Fruit fly (Drosophila melanogaster) whole organism, embryonic: Measurements from ENCODE around the gene rdog.

ENCODE experiments used
- B-H1 ChIP-seq: fragments of 200-800 bp; sonication (Bioruptor generic); IDR thresholded peaks from 3 replicates; pipeline ENCODE4 v1.3.6; 2022; ENCODE audit warnings: missing biosample characterization, missing genetic modification characterization
- CG11504 ChIP-seq: fragments of 200-800 bp; sonication (Bioruptor generic); optimal IDR thresholded peaks from 3 replicates; lab custom pipeline; 2019; ENCODE audit warnings: missing biosample characterization, mild to moderate bottlenecking, missing genetic modification characterization, moderate library complexity
- CG11696 ChIP-seq: fragments of 200-800 bp; sonication (Bioruptor generic); IDR thresholded peaks from 2 replicates; pipeline ENCODE4 v1.3.6; 2022; ENCODE audit warnings: missing biosample characterization, missing genetic modification characterization
- CG12071 ChIP-seq: fragments of 200-800 bp; sonication (Bioruptor generic); optimal IDR thresholded peaks from 3 replicates; lab custom pipeline; 2018; ENCODE audit warnings: missing biosample characterization, mild to moderate bottlenecking, missing genetic modification characterization
- CG12744 ChIP-seq: fragments of 200-800 bp; sonication (Bioruptor generic); optimal IDR thresholded peaks from 2 replicates; lab custom pipeline; 2016; ENCODE audit warnings: missing biosample characterization, missing genetic modification characterization
- CG1602 ChIP-seq: fragments of 200-800 bp; sonication (Bioruptor generic); optimal IDR thresholded peaks from 3 replicates; lab custom pipeline; 2016; ENCODE audit warnings: missing biosample characterization, missing genetic modification characterization
- CG17612 ChIP-seq: fragments of 200-800 bp; sonication (Bioruptor generic); IDR thresholded peaks from 2 replicates; pipeline ENCODE4 v1.3.6; 2022; ENCODE audit warnings: missing biosample characterization, missing genetic modification characterization
- CG17829 ChIP-seq: fragments of 200-800 bp; optimal IDR thresholded peaks from 2 replicates; lab custom pipeline; 2019; ENCODE audit warnings: missing biosample characterization, mild to moderate bottlenecking, missing genetic modification characterization, moderate library complexity
- CG3163 ChIP-seq: fragments of 200-800 bp; sonication (Bioruptor generic); optimal IDR thresholded peaks from 3 replicates; lab custom pipeline; 2016; ENCODE audit warnings: missing biosample characterization, missing genetic modification characterization
- CG42726 ChIP-seq: fragments of 200-800 bp; sonication (Bioruptor generic); IDR thresholded peaks from 2 replicates; pipeline ENCODE4 v1.3.6; 2022; ENCODE audit warnings: missing biosample characterization, missing genetic modification characterization; ENCODE audit not compliant: partially characterized antibody
- CG4730 ChIP-seq: fragments of 200-800 bp; sonication (Bioruptor generic); IDR thresholded peaks from 2 replicates; pipeline ENCODE4 v1.3.6; 2022; ENCODE audit warnings: missing biosample characterization, missing genetic modification characterization
- CG6175 ChIP-seq: fragments of 200-800 bp; sonication (Bioruptor generic); IDR thresholded peaks from 3 replicates; pipeline ENCODE4 v1.3.6; 2022; ENCODE audit warnings: missing biosample characterization, missing genetic modification characterization
- CG7271 ChIP-seq: fragments of 200-800 bp; sonication (Bioruptor generic); optimal IDR thresholded peaks from 2 replicates; lab custom pipeline; 2018; ENCODE audit warnings: missing biosample characterization, mild to moderate bottlenecking, missing genetic modification characterization, moderate library complexity
- CG9215 ChIP-seq: fragments of 200-800 bp; sonication (Bioruptor generic); IDR thresholded peaks from 2 replicates; pipeline ENCODE4 v1.3.6; 2022; ENCODE audit warnings: missing biosample characterization, missing genetic modification characterization
- CG9727 ChIP-seq: fragments of 200-800 bp; sonication (Bioruptor generic); optimal IDR thresholded peaks from 3 replicates; lab custom pipeline; 2017; ENCODE audit warnings: missing biosample characterization, mild to moderate bottlenecking, missing genetic modification characterization
- CrebB ChIP-seq: fragments of 200-800 bp; sonication (Bioruptor generic); optimal IDR thresholded peaks from 3 replicates; lab custom pipeline; 2018; ENCODE audit warnings: missing biosample characterization, mild to moderate bottlenecking, missing genetic modification characterization
- Dip2 ChIP-seq: fragments of 200-800 bp; sonication (Bioruptor generic); IDR thresholded peaks from 2 replicates; pipeline ENCODE4 v1.3.6; 2022; ENCODE audit warnings: missing biosample characterization, missing genetic modification characterization
- Dref ChIP-seq: fragments of 200-800 bp; sonication (Bioruptor generic); IDR thresholded peaks from 2 replicates; pipeline ENCODE4 v1.3.6; 2022; ENCODE audit warnings: missing biosample characterization, missing genetic modification characterization
- Ets97D ChIP-seq: fragments of 200-800 bp; sonication (Bioruptor generic); optimal IDR thresholded peaks from 3 replicates; lab custom pipeline; 2016; ENCODE audit warnings: missing biosample characterization, missing genetic modification characterization
- HmgD ChIP-seq: fragments of 200-800 bp; sonication (Bioruptor generic); optimal IDR thresholded peaks from 3 replicates; lab custom pipeline; 2016; ENCODE audit warnings: missing biosample characterization, missing genetic modification characterization
- Hmr ChIP-seq: fragments of 200-800 bp; sonication (Bioruptor generic); optimal IDR thresholded peaks from 3 replicates; lab custom pipeline; 2017; ENCODE audit warnings: mild to moderate bottlenecking, missing biosample characterization, missing genetic modification reagents, missing genetic modification characterization
- Hr78 ChIP-seq, 2 experiments: fragments of 200-800 bp in 1 of 2; fragments of >200 bp in 1 of 2; sonication (Bioruptor generic) in 1 of 2; optimal IDR thresholded peaks; 2 replicates each; lab custom pipeline; 2017 to 2019; ENCODE audit warnings: missing biosample characterization in 2 of 2, missing genetic modification characterization in 2 of 2, mild to moderate bottlenecking in 1 of 2, moderate library complexity in 1 of 2
- Kr ChIP-seq: fragments of 200-800 bp; sonication (Bioruptor generic); optimal IDR thresholded peaks from 2 replicates; lab custom pipeline; 2017; ENCODE audit warnings: missing biosample characterization, mild to moderate bottlenecking, missing genetic modification characterization
- Nf-YA ChIP-seq: fragments of 200-800 bp; sonication (Bioruptor generic); IDR thresholded peaks from 2 replicates; pipeline ENCODE4 v1.3.6; 2022; ENCODE audit warnings: missing biosample characterization, missing genetic modification characterization
- Optix ChIP-seq: fragments of 200-800 bp; sonication (Bioruptor generic); IDR thresholded peaks from 3 replicates; pipeline ENCODE4 v1.3.6; 2022; ENCODE audit warnings: missing biosample characterization, missing genetic modification characterization
- Ptx1 ChIP-seq: fragments of 200-800 bp; sonication (Bioruptor generic); IDR thresholded peaks from 2 replicates; pipeline ENCODE4 v1.3.6; 2022; ENCODE audit warnings: missing biosample characterization, missing genetic modification characterization
- Six4 ChIP-seq: fragments of 200-800 bp; sonication (Bioruptor generic); optimal IDR thresholded peaks from 2 replicates; lab custom pipeline; 2016; ENCODE audit warnings: missing biosample characterization, missing genetic modification characterization
- Sox102F ChIP-seq: fragments of 200-800 bp; sonication (Bioruptor generic); optimal IDR thresholded peaks from 2 replicates; lab custom pipeline; 2018; ENCODE audit warnings: missing biosample characterization, mild to moderate bottlenecking, missing genetic modification characterization, moderate library complexity
- Sry-δ ChIP-seq: fragments of 200-800 bp; sonication (Bioruptor generic); optimal IDR thresholded peaks from 2 replicates; lab custom pipeline; 2016; ENCODE audit warnings: missing biosample characterization, missing genetic modification characterization
- Stat92E ChIP-seq, 3 experiments: fragments of >200 bp in 2 of 3; fragments of 200-800 bp in 1 of 3; sonication (Bioruptor generic) in 1 of 3; optimal IDR thresholded peaks; 2 replicates each; lab custom pipeline; 2017 to 2019; ENCODE audit warnings: missing biosample characterization in 3 of 3, missing genetic modification characterization in 3 of 3, mild to moderate bottlenecking in 1 of 3, moderate library complexity in 1 of 3
- TFAM ChIP-seq: fragments of 200-800 bp; sonication (Bioruptor generic); optimal IDR thresholded peaks from 2 replicates; lab custom pipeline; 2017; ENCODE audit warnings: missing biosample characterization, missing genetic modification characterization, inconsistent platforms
- ase ChIP-seq: fragments of 200-800 bp; sonication (Bioruptor generic); IDR thresholded peaks from 3 replicates; pipeline ENCODE4 v1.3.6; 2022; ENCODE audit warnings: missing biosample characterization, missing genetic modification characterization
- cg ChIP-seq: fragments of 200-800 bp; sonication (Bioruptor generic); optimal IDR thresholded peaks from 3 replicates; lab custom pipeline; 2019; ENCODE audit warnings: missing biosample characterization, mild to moderate bottlenecking, missing genetic modification characterization, moderate library complexity
- crp ChIP-seq, 2 experiments: fragments of 200-800 bp; sonication (Bioruptor generic); optimal IDR thresholded peaks; 2 replicates in 1 of 2; 3 replicates in 1 of 2; lab custom pipeline; 2017; ENCODE audit warnings: missing biosample characterization in 2 of 2, missing genetic modification characterization in 2 of 2, mild to moderate bottlenecking in 1 of 2, moderate library complexity in 1 of 2
- emc ChIP-seq: fragments of 200-800 bp; sonication (Bioruptor generic); optimal IDR thresholded peaks from 2 replicates; lab custom pipeline; 2016; ENCODE audit warnings: missing biosample characterization, missing genetic modification characterization
- ftz-f1 ChIP-seq: fragments of 200-800 bp; sonication (Bioruptor generic); optimal IDR thresholded peaks from 2 replicates; lab custom pipeline; 2016; ENCODE audit warnings: missing biosample characterization, missing genetic modification characterization
- hbn ChIP-seq: fragments of 200-800 bp; sonication (Bioruptor generic); IDR thresholded peaks from 2 replicates; pipeline ENCODE4 v1.3.6; 2022; ENCODE audit warnings: missing biosample characterization, missing genetic modification characterization; ENCODE audit not compliant: partially characterized antibody
- luna ChIP-seq: fragments of 200-800 bp; sonication (Bioruptor generic); optimal IDR thresholded peaks from 2 replicates; lab custom pipeline; 2016; ENCODE audit warnings: missing biosample characterization, missing genetic modification characterization
- nom ChIP-seq: fragments of 200-800 bp; sonication (Bioruptor generic); optimal IDR thresholded peaks from 2 replicates; lab custom pipeline; 2017; ENCODE audit warnings: missing biosample characterization, missing genetic modification characterization, mild to moderate bottlenecking, moderate library complexity, missing genetic modification reagents
- pb ChIP-seq: fragments of 200-800 bp; sonication (Bioruptor generic); optimal IDR thresholded peaks from 3 replicates; lab custom pipeline; 2016; ENCODE audit warnings: missing biosample characterization, missing genetic modification characterization
- peb ChIP-seq: fragments of 200-800 bp; sonication (Bioruptor generic); IDR thresholded peaks from 2 replicates; pipeline ENCODE4 v1.3.6; 2022; ENCODE audit warnings: missing biosample characterization, missing genetic modification characterization
- prd ChIP-seq, 3 experiments: fragments of >200 bp in 2 of 3; fragments of 200-800 bp in 1 of 3; sonication (Bioruptor generic) in 1 of 3; optimal IDR thresholded peaks in 2 of 3; IDR thresholded peaks in 1 of 3; 2 replicates in 2 of 3; 3 replicates in 1 of 3; pipeline versions ENCODE4 v1.3.6 to Lab custom; 2017 to 2022; ENCODE audit warnings: missing biosample characterization in 1 of 3, missing genetic modification characterization in 1 of 3
- salm ChIP-seq: fragments of 200-800 bp; sonication (Bioruptor generic); optimal IDR thresholded peaks from 2 replicates; lab custom pipeline; 2018; ENCODE audit warnings: missing biosample characterization, mild to moderate bottlenecking, missing genetic modification characterization
- sna ChIP-seq: fragments of 200-800 bp; sonication (Bioruptor generic); IDR thresholded peaks from 2 replicates; pipeline ENCODE4 v1.3.6; 2022; ENCODE audit warnings: missing biosample characterization, missing genetic modification characterization; ENCODE audit not compliant: partially characterized antibody
- tll ChIP-seq, 2 experiments: fragments of 200-800 bp in 1 of 2; fragments of >200 bp in 1 of 2; sonication (Bioruptor generic) in 1 of 2; optimal IDR thresholded peaks; 2 replicates each; lab custom pipeline; 2017 to 2019; ENCODE audit warnings: missing biosample characterization in 2 of 2, missing genetic modification characterization in 2 of 2, mild to moderate bottlenecking in 1 of 2, moderate library complexity in 1 of 2
- unpg ChIP-seq: fragments of 200-800 bp; sonication (Bioruptor generic); optimal IDR thresholded peaks from 3 replicates; lab custom pipeline; 2018; ENCODE audit warnings: missing biosample characterization, mild to moderate bottlenecking, missing genetic modification characterization, moderate library complexity
- vvl ChIP-seq: fragments of 200-800 bp; sonication (Bioruptor generic); IDR thresholded peaks from 2 replicates; pipeline ENCODE4 v1.3.6; 2022; ENCODE audit warnings: missing biosample characterization, missing genetic modification characterization

rdog gene

DNA sequence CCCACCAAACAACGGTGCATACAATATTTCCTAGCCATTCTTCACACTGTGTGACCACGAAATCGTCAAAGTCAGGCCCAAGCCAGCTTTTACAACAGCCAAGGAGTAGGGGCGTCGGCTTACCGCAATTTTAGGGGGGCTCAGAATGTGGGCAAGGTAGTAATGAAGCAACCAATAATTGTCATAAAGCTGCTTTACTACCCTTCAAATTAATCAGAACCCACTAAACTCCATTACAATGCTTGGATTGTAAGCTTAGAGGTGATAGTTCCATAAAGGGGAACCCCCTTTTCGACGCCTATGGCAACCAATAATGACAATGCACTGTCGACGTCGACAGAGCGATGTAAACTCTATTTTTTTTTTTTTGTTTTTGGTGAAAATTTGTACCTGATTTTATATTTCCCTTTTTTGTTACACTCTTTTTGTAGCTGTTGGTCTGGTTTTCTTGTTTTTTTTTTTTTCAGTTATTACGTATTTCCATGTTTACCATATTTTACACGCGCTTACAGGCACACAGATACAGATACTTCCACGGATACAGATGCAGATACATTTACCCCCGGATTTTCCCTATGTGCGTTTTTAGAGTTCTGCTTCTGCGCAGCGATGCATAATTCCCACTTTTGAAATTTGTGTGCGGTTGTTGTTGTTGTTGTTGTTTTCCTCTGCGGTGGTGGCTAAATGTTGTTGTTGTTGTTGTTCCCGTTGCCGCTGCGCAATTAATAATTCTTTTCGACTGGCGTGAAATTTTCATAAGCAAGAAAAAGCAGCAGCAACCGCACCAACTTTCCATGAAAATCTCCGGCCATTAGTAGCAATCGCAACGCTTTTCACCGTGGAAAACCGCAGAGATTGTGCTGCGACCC, 46.9 kb downstream of the rdog start (continued):
- TF ChIP-seq unpg (GFP tag; lab: Kevin White, UChicago) (peak; percentile 85), CG9215 (GFP tag; lab: Robert Waterston, UW) (peak; percentile 9; the same call in 1 of the 2 replicates), crp (GFP tag; optimal IDR thresholded peaks at IDR 0.05; lab: Kevin White, UChicago) (peak in 1 of 2 experiments; percentile 22), Sry-δ (GFP tag; lab: Kevin White, UChicago) (peak; percentile 30), salm (tag; lab: Kevin White, UChicago) (peak; percentile 59), nom (peak; percentile 20), CG3163 (GFP tag; lab: Kevin White, UChicago) (peak; percentile 56), CG42726 (GFP tag; lab: Robert Waterston, UW) (no peak), Dip2 (GFP tag; lab: Robert Waterston, UW) (no peak), Six4 (GFP tag; lab: Kevin White, UChicago) (peak; percentile 80), ftz-f1 (GFP tag; lab: Kevin White, UChicago) (no peak), HmgD (GFP tag; lab: Kevin White, UChicago) (no peak), ase (peak; percentile 73; the same call in 2 of the 3 replicates), B-H1 (GFP tag; lab: Robert Waterston, UW) (peak; percentile 66), peb (peak; percentile 81), Hmr (GFP tag; lab: Kevin White, UChicago) (peak; percentile 16), CG11504 (peak; percentile 88), CG6175 (GFP tag; lab: Robert Waterston, UW) (no peak), CrebB (tag; lab: Kevin White, UChicago) (peak; percentile 38), Nf-YA (GFP tag; lab: Robert Waterston, UW) (peak; percentile 71), TFAM (GFP tag; lab: Kevin White, UChicago) (peak; percentile 46), cg (GFP tag; lab: Kevin White, UChicago) (peak; percentile 54), CG17612 (GFP tag; lab: Robert Waterston, UW) (peak; percentile 23; the same call in 1 of the 2 replicates), CG9727 (GFP tag; lab: Kevin White, UChicago) (peak; percentile 62), Optix (GFP tag; lab: Robert Waterston, UW) (peak; percentile 82), Stat92E (GFP tag; optimal IDR thresholded peaks at IDR 0.05; lab: Kevin White, UChicago) (no peak), Hr78 (GFP tag; optimal IDR thresholded peaks at IDR 0.05; lab: Kevin White, UChicago) (peak in 1 of 2 experiments; percentile 58), CG17829 (tag; lab: Kevin White, UChicago) (peak; percentile 83), emc (GFP tag; lab: Kevin White, UChicago) (no peak), Sox102F (GFP tag; lab: Kevin White, UChicago) (peak; percentile 90), Kr (GFP tag; lab: Kevin White, UChicago) (no peak), vvl (GFP tag; lab: Robert Waterston, UW) (peak; percentile 88), CG1602 (GFP tag; lab: Kevin White, UChicago) (peak; percentile 78), CG4730 (peak; percentile 40), CG12744 (GFP tag; lab: Kevin White, UChicago) (no peak), Ptx1 (peak; percentile 87), CG11696 (peak; percentile 69), prd (optimal IDR thresholded peaks at IDR 0.05; lab: Kevin White, UChicago) (no peak), prd (GFP tag; IDR thresholded peaks at IDR 0.05; lab: Robert Waterston, UW) (peak; percentile 88), CG12071 (GFP tag; lab: Kevin White, UChicago) (peak; percentile 76), hbn (no peak), luna (GFP tag; lab: Kevin White, UChicago) (no peak), Dref (GFP tag; lab: Robert Waterston, UW) (no peak), pb (GFP tag; lab: Kevin White, UChicago) (peak; percentile 60), tll (GFP tag; optimal IDR thresholded peaks at IDR 0.05; lab: Kevin White, UChicago) (no peak), sna (no peak), CG7271 (tag; lab: Kevin White, UChicago) (no peak), Ets97D (GFP tag; lab: Kevin White, UChicago) (peak; percentile 27)
